Worm (Caenorhabditis elegans): ENCODE measurements around the gene F15E6.3.

- TF ChIP-seq nhr-237 (tag; optimal IDR thresholded peaks at IDR 0.05) (no peak), egl-27 (tag; optimal IDR thresholded peaks at IDR 0.05) (no peak), ceh-16 (tag; optimal IDR thresholded peaks at IDR 0.05) (no peak), F13H6.1 (tag; optimal IDR thresholded peaks at IDR 0.05) (no peak), ztf-11 (tag; optimal IDR thresholded peaks at IDR 0.05) (no peak), nhr-77 (tag; optimal IDR thresholded peaks at IDR 0.05) (no peak), nhr-11 (tag; optimal IDR thresholded peaks at IDR 0.05) (no peak), fos-1 (tag; optimal IDR thresholded peaks at IDR 0.05) (peak; percentile 75), lin-39 (tag; optimal IDR thresholded peaks at IDR 0.05) (no peak), unc-62 (GFP tag; optimal IDR thresholded peaks at IDR 0.05) (no peak), Y55F3AM.14 (GFP tag; optimal IDR thresholded peaks at IDR 0.05) (no peak), lin-13 (GFP tag; optimal IDR thresholded peaks at IDR 0.05) (no peak), mbf-1 (tag; optimal IDR thresholded peaks at IDR 0.05) (no peak), zag-1 (tag; optimal IDR thresholded peaks at IDR 0.05) (no peak)
These were observed 31.8 kb downstream of the F15E6.3 start, which contains the start of gene trpl-2 for ce11 chrIV:4326445-4326844.

Measured in whole organism, L2 larva.